Worm (Caenorhabditis elegans): ENCODE measurements around the gene R05G9R.1.

Gene R05G9R.1

DNA sequence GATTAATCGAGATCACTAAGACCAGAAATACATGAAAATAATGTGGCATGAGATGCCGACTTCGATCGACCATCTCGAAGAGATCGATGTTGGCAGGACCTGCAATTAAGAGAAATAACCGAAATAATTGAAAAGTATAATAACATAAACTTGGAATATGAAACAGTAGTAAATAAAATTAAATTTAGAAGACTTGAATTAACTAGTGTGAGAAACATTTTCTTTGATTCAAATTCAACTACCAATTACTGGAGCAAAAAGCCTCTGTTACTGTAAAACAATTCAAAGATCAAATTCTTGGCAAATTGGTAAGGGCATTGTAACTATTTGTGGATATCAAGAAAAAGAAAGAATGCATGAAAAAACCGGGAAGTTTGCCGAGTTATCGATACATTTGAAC, at the start of gene R05G9R.1:
R05G9R.1 (minus strand) TSS at position 101 of the 400 bp plus-strand sequence.
- TF ChIP-seq nhr-12 (tag; optimal IDR thresholded peaks at IDR 0.05) (no peak), mdl-1 (tag; optimal IDR thresholded peaks at IDR 0.05) (no peak), lin-15B (tag; optimal IDR thresholded peaks at IDR 0.05) (no peak), zag-1 (tag; optimal IDR thresholded peaks at IDR 0.05) (no peak), skn-1 (tag; optimal IDR thresholded peaks at IDR 0.05) (no peak), lin-39 (tag; optimal IDR thresholded peaks at IDR 0.05) (no peak), nhr-23 (tag; optimal IDR thresholded peaks at IDR 0.05) (no peak), fkh-10 (GFP tag; optimal IDR thresholded peaks at IDR 0.05) (no peak), jun-1 (tag; optimal IDR thresholded peaks at IDR 0.05) (no peak), nhr-28 (tag; optimal IDR thresholded peaks at IDR 0.05) (no peak), eor-1 (tag; optimal IDR thresholded peaks at IDR 0.05) (no peak), ztf-11 (tag; optimal IDR thresholded peaks at IDR 0.05) (no peak), ceh-9 (tag; optimal IDR thresholded peaks at IDR 0.05) (no peak), egl-5 (tag; optimal IDR thresholded peaks at IDR 0.05) (no peak), nhr-76 (tag; optimal IDR thresholded peaks at IDR 0.05) (no peak), nhr-43 (tag; optimal IDR thresholded peaks at IDR 0.05; ENCODE audit: poor library complexity, severe bottlenecking) (no peak), lsy-12 (tag; optimal IDR thresholded peaks at IDR 0.05) (no peak), nhr-237 (tag; optimal IDR thresholded peaks at IDR 0.05) (no peak)

DNA sequence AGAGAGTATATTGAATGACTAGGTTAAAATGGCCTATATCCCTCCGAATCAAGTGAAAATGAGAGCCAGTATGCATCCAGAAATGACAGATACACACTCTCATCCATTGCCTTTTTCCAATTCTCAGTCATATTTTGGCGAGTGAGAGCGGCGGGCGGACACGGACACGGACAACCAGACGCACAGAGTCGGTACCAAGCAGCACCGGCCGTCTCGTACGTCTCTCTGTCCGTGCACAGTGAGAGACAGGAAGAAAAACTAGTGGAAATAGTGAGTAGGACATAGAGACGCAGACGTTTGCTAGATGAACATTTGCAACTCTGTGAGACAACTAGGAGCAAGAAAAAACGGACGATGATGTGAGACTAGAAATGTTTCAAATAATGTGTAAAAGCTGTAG, 49.4 kb upstream of the R05G9R.1 start:
- no peak for TF ChIP-seq elt-3 (tag; optimal IDR thresholded peaks at IDR 0.05)
- TF ChIP-seq aly-2 (tag; optimal IDR thresholded peaks at IDR 0.05) = no peak
- no peak for TF ChIP-seq lsy-12 (tag; optimal IDR thresholded peaks at IDR 0.05)
- TF ChIP-seq unc-62 (GFP tag; optimal IDR thresholded peaks at IDR 0.05) = no peak
- no peak for TF ChIP-seq nhr-11 (tag; optimal IDR thresholded peaks at IDR 0.05)
- TF ChIP-seq lin-15B (tag; optimal IDR thresholded peaks at IDR 0.05) = peak; percentile 16
- peak; percentile 3 for TF ChIP-seq elt-2 (tag; optimal IDR thresholded peaks at IDR 0.05)
- TF ChIP-seq lin-39 (tag; optimal IDR thresholded peaks at IDR 0.05) = peak; percentile 70
- no peak for TF ChIP-seq unc-39 (tag; optimal IDR thresholded peaks at IDR 0.05)
- TF ChIP-seq hmg-11 (tag; optimal IDR thresholded peaks at IDR 0.05) = peak; percentile 55
- TF ChIP-seq snpc-4 (tag; optimal IDR thresholded peaks at IDR 0.05) = peak; percentile 67
- peak; percentile 21 for TF ChIP-seq ceh-28 (tag; optimal IDR thresholded peaks at IDR 0.05)
- no peak for TF ChIP-seq tbx-2 (tag; optimal IDR thresholded peaks at IDR 0.05)
- TF ChIP-seq fkh-10 (GFP tag; optimal IDR thresholded peaks at IDR 0.05) = no peak
- TF ChIP-seq ceh-9 (tag; optimal IDR thresholded peaks at IDR 0.05) = no peak
- no peak for TF ChIP-seq nhr-28 (tag; optimal IDR thresholded peaks at IDR 0.05)
- peak; percentile 55 for TF ChIP-seq nfya-1 (tag; optimal IDR thresholded peaks at IDR 0.05; ENCODE audit: insufficient read depth)
- no peak for TF ChIP-seq nhr-237 (tag; optimal IDR thresholded peaks at IDR 0.05)

DNA sequence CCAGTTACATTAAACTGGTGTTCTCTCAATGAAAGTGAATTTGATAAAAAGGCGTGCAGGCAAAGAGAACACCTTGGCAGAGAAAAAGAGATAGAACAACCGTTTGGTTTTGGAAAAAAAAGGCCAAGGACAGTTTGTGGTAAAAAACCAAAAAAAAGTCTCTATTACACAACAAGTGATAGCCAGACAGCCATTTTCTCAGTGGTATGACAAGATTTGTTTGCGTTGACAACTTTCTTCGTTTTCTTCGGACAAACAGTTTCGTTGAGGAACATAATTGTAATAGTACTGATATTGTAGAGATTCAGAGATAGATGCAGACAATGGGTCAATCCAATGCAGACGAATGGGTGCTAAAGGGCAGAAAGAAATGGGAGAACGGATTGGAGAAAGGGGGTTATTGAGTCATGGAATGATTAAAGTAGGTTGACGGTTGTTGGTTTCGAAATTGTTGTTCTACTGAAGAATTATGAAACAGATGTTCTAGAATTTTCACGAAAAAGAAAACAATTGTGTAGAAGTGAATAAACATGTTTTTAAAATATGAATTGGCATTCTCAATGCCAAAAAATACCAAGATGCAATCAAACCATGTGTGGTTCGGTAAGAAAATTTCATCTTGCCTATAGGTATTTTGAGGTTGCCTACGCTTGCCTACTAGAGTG, 48.5 kb upstream of the R05G9R.1 start:
- no peak for TF ChIP-seq lin-15B (tag; optimal IDR thresholded peaks at IDR 0.05)
- TF ChIP-seq nhr-25 (tag; optimal IDR thresholded peaks at IDR 0.05) = peak; percentile 85
- peak; percentile 5 for TF ChIP-seq jun-1 (tag; optimal IDR thresholded peaks at IDR 0.05)
- TF ChIP-seq lsy-12 (tag; optimal IDR thresholded peaks at IDR 0.05) = no peak
- no peak for TF ChIP-seq nhr-12 (tag; optimal IDR thresholded peaks at IDR 0.05)
- no peak for TF ChIP-seq tbx-2 (tag; optimal IDR thresholded peaks at IDR 0.05)
- no peak for TF ChIP-seq nhr-77 (tag; optimal IDR thresholded peaks at IDR 0.05)
- peak; percentile 68 for TF ChIP-seq egl-5 (tag; optimal IDR thresholded peaks at IDR 0.05)
- TF ChIP-seq ceh-28 (tag; optimal IDR thresholded peaks at IDR 0.05) = no peak
- TF ChIP-seq elt-1 (tag; optimal IDR thresholded peaks at IDR 0.05) = no peak
- TF ChIP-seq ceh-82 (tag; optimal IDR thresholded peaks at IDR 0.05) = no peak
- peak; percentile 32 for TF ChIP-seq nhr-43 (tag; optimal IDR thresholded peaks at IDR 0.05; ENCODE audit: poor library complexity, severe bottlenecking)
- TF ChIP-seq mml-1 (tag; optimal IDR thresholded peaks at IDR 0.05) = no peak
- peak; percentile 63 for TF ChIP-seq pha-4 (tag; optimal IDR thresholded peaks at IDR 0.05)
- no peak for TF ChIP-seq ceh-16 (tag; optimal IDR thresholded peaks at IDR 0.05)
- no peak for TF ChIP-seq nhr-11 (tag; optimal IDR thresholded peaks at IDR 0.05)
- TF ChIP-seq ama-1 (optimal IDR thresholded peaks at IDR 0.05) = peak; percentile 46
- no peak for TF ChIP-seq fkh-10 (GFP tag; optimal IDR thresholded peaks at IDR 0.05)
- no peak for TF ChIP-seq lin-39 (tag; optimal IDR thresholded peaks at IDR 0.05)
- TF ChIP-seq elt-3 (tag; optimal IDR thresholded peaks at IDR 0.05) = peak in 1 of 3 experiments; percentile 45
- peak; percentile 64 for TF ChIP-seq nhr-23 (tag; optimal IDR thresholded peaks at IDR 0.05)
